Fruit fly (Drosophila melanogaster) whole organism, embryonic: ENCODE measurements around the gene Ptpmeg2.

Source experiments
- Atf-2 ChIP-seq: fragments of 200-800 bp; sonication (Bioruptor generic); optimal IDR thresholded peaks from 2 replicates; lab custom pipeline; 2016; ENCODE audit warnings: missing biosample characterization, missing genetic modification characterization
- Bdp1 ChIP-seq: fragments of 200-800 bp; sonication (Bioruptor generic); optimal IDR thresholded peaks from 3 replicates; lab custom pipeline; 2016; ENCODE audit warnings: missing biosample characterization, missing genetic modification characterization
- CG12104 ChIP-seq: fragments of 200-800 bp; sonication (Bioruptor generic); optimal IDR thresholded peaks from 3 replicates; lab custom pipeline; 2016; ENCODE audit warnings: missing biosample characterization, missing genetic modification characterization
- CG12744 ChIP-seq: fragments of 200-800 bp; sonication (Bioruptor generic); optimal IDR thresholded peaks from 2 replicates; lab custom pipeline; 2016; ENCODE audit warnings: missing biosample characterization, missing genetic modification characterization
- CG15011 ChIP-seq: fragments of 200-800 bp; sonication (Bioruptor generic); optimal IDR thresholded peaks from 3 replicates; lab custom pipeline; 2018; ENCODE audit warnings: missing biosample characterization, mild to moderate bottlenecking, missing genetic modification characterization
- CG15269 ChIP-seq: fragments of 200-800 bp; sonication (Bioruptor generic); optimal IDR thresholded peaks from 2 replicates; lab custom pipeline; 2018; ENCODE audit warnings: missing biosample characterization, mild to moderate bottlenecking, missing genetic modification characterization, moderate library complexity
- CG17186 ChIP-seq: fragments of 200-800 bp; sonication (Bioruptor generic); optimal IDR thresholded peaks from 3 replicates; lab custom pipeline; 2017; ENCODE audit warnings: missing biosample characterization, missing genetic modification reagents, missing genetic modification characterization
- CG2129 ChIP-seq: fragments of 200-800 bp; sonication (Bioruptor generic); IDR thresholded peaks from 2 replicates; pipeline ENCODE4 v1.3.6; 2022; ENCODE audit warnings: missing biosample characterization, missing genetic modification characterization; ENCODE audit not compliant: partially characterized antibody
- CG30431 ChIP-seq: fragments of 200-800 bp; sonication (Bioruptor generic); optimal IDR thresholded peaks from 2 replicates; lab custom pipeline; 2017; ENCODE audit warnings: missing biosample characterization, missing genetic modification characterization
- CG32767 ChIP-seq: fragments of 200-800 bp; sonication (Bioruptor generic); IDR thresholded peaks from 2 replicates; pipeline ENCODE4 v1.3.6; 2022; ENCODE audit warnings: missing biosample characterization, missing genetic modification characterization
- CG34224 ChIP-seq: fragments of 200-800 bp; sonication (Bioruptor generic); IDR thresholded peaks from 3 replicates; pipeline ENCODE4 v1.3.6; 2022; ENCODE audit warnings: missing biosample characterization, missing genetic modification characterization; ENCODE audit not compliant: partially characterized antibody
- CG34422 ChIP-seq: fragments of 200-800 bp; sonication (Bioruptor generic); IDR thresholded peaks from 3 replicates; pipeline ENCODE4 v1.3.6; 2022; ENCODE audit warnings: missing biosample characterization, missing genetic modification characterization
- CG6854 ChIP-seq: fragments of 200-800 bp; sonication (Bioruptor generic); optimal IDR thresholded peaks from 3 replicates; lab custom pipeline; 2017; ENCODE audit warnings: missing biosample characterization, mild to moderate bottlenecking, missing genetic modification characterization
- CG7271 ChIP-seq: fragments of 200-800 bp; sonication (Bioruptor generic); optimal IDR thresholded peaks from 2 replicates; lab custom pipeline; 2018; ENCODE audit warnings: missing biosample characterization, mild to moderate bottlenecking, missing genetic modification characterization, moderate library complexity
- CG7556 ChIP-seq: fragments of 200-800 bp; sonication (Bioruptor generic); optimal IDR thresholded peaks from 2 replicates; lab custom pipeline; 2017; ENCODE audit warnings: missing biosample characterization, mild to moderate bottlenecking, missing genetic modification characterization
- CG9215 ChIP-seq: fragments of 200-800 bp; sonication (Bioruptor generic); IDR thresholded peaks from 2 replicates; pipeline ENCODE4 v1.3.6; 2022; ENCODE audit warnings: missing biosample characterization, missing genetic modification characterization
- CG9876 ChIP-seq: fragments of 200-800 bp; sonication (Bioruptor generic); optimal IDR thresholded peaks from 2 replicates; lab custom pipeline; 2016; ENCODE audit warnings: missing biosample characterization, missing genetic modification characterization
- Deaf1 ChIP-seq: fragments of 200-800 bp; optimal IDR thresholded peaks from 3 replicates; lab custom pipeline; 2019; ENCODE audit warnings: missing biosample characterization, mild to moderate bottlenecking, missing genetic modification characterization, moderate library complexity
- Doc3 ChIP-seq: fragments of 200-800 bp; sonication (Bioruptor generic); IDR thresholded peaks from 3 replicates; pipeline ENCODE4 v1.3.6; 2022; ENCODE audit warnings: missing biosample characterization, missing genetic modification characterization; ENCODE audit not compliant: partially characterized antibody
- Gsc ChIP-seq: fragments of 200-800 bp; sonication (Bioruptor generic); IDR thresholded peaks from 2 replicates; pipeline ENCODE4 v1.3.6; 2022; ENCODE audit warnings: missing biosample characterization, missing genetic modification characterization
- HLH54F ChIP-seq: fragments of 200-800 bp; sonication (Bioruptor generic); optimal IDR thresholded peaks from 3 replicates; lab custom pipeline; 2016; ENCODE audit warnings: missing biosample characterization, missing genetic modification characterization
- Hey ChIP-seq: fragments of 200-800 bp; sonication (Bioruptor generic); optimal IDR thresholded peaks from 3 replicates; lab custom pipeline; 2018; ENCODE audit warnings: missing biosample characterization, mild to moderate bottlenecking, missing genetic modification characterization
- Hmr ChIP-seq: fragments of 200-800 bp; sonication (Bioruptor generic); optimal IDR thresholded peaks from 3 replicates; lab custom pipeline; 2017; ENCODE audit warnings: mild to moderate bottlenecking, missing biosample characterization, missing genetic modification reagents, missing genetic modification characterization
- Hsf ChIP-seq: fragments of 200-800 bp; sonication (Bioruptor generic); optimal IDR thresholded peaks from 3 replicates; lab custom pipeline; 2016; ENCODE audit warnings: missing biosample characterization, missing genetic modification characterization
- Taf1 ChIP-seq: fragments of 200-800 bp; sonication (Bioruptor generic); IDR thresholded peaks from 2 replicates; pipeline ENCODE4 v1.3.6; 2022; ENCODE audit warnings: missing biosample characterization, missing genetic modification characterization
- Xbp1 ChIP-seq: fragments of 200-800 bp; sonication (Bioruptor generic); optimal IDR thresholded peaks from 3 replicates; lab custom pipeline; 2016; ENCODE audit warnings: missing biosample characterization, mild to moderate bottlenecking, missing genetic modification characterization
- YL-1 ChIP-seq: fragments of 200-800 bp; sonication (Bioruptor generic); optimal IDR thresholded peaks from 3 replicates; lab custom pipeline; 2017; ENCODE audit warnings: missing biosample characterization, mild to moderate bottlenecking, missing genetic modification characterization
- az2 ChIP-seq: fragments of 200-800 bp; sonication (Bioruptor generic); optimal IDR thresholded peaks from 3 replicates; lab custom pipeline; 2016; ENCODE audit warnings: missing biosample characterization, missing genetic modification characterization
- bbx ChIP-seq: fragments of 200-800 bp; sonication (Bioruptor generic); IDR thresholded peaks from 2 replicates; pipeline ENCODE4 v1.3.6; 2022; ENCODE audit warnings: missing biosample characterization, missing genetic modification characterization; ENCODE audit not compliant: partially characterized antibody
- cad ChIP-seq: fragments of >200 bp; optimal IDR thresholded peaks from 2 replicates; lab custom pipeline; 2017; ENCODE audit warnings: missing biosample characterization, missing genetic modification characterization
- crc ChIP-seq: fragments of 200-800 bp; sonication (Bioruptor generic); optimal IDR thresholded peaks from 2 replicates; lab custom pipeline; 2016; ENCODE audit warnings: missing biosample characterization, missing genetic modification characterization
- da ChIP-seq: fragments of 200-800 bp; sonication (Bioruptor generic); optimal IDR thresholded peaks from 2 replicates; lab custom pipeline; 2016; ENCODE audit warnings: missing biosample characterization, missing genetic modification characterization
- exex ChIP-seq: fragments of 200-800 bp; sonication (Bioruptor generic); optimal IDR thresholded peaks from 4 replicates; lab custom pipeline; 2018; ENCODE audit warnings: missing biosample characterization, mild to moderate bottlenecking, missing genetic modification characterization, moderate library complexity
- gem ChIP-seq: fragments of 200-800 bp; sonication (Bioruptor generic); optimal IDR thresholded peaks from 2 replicates; lab custom pipeline; 2019; ENCODE audit warnings: missing biosample characterization, mild to moderate bottlenecking, missing genetic modification characterization, moderate library complexity
- grn ChIP-seq: fragments of 200-800 bp; sonication (Bioruptor generic); optimal IDR thresholded peaks from 3 replicates; lab custom pipeline; 2017; ENCODE audit warnings: missing biosample characterization, missing genetic modification characterization
- jigr1 ChIP-seq: fragments of 200-800 bp; sonication (Bioruptor generic); IDR thresholded peaks from 3 replicates; pipeline ENCODE4 v1.3.6; 2022; ENCODE audit warnings: missing biosample characterization, missing genetic modification characterization
- mam ChIP-seq: fragments of 200-800 bp; sonication (Bioruptor generic); optimal IDR thresholded peaks from 3 replicates; lab custom pipeline; 2016; ENCODE audit warnings: missing biosample characterization, missing genetic modification characterization
- nerfin-1 ChIP-seq: fragments of 200-800 bp; sonication (Bioruptor generic); optimal IDR thresholded peaks from 3 replicates; lab custom pipeline; 2019; ENCODE audit warnings: missing biosample characterization, mild to moderate bottlenecking, missing genetic modification characterization, moderate library complexity
- onecut ChIP-seq: fragments of 200-800 bp; sonication (Bioruptor generic); IDR thresholded peaks from 2 replicates; pipeline ENCODE4 v1.3.6; 2022; ENCODE audit warnings: missing biosample characterization, missing genetic modification characterization
- p53 ChIP-seq: fragments of 200-800 bp; sonication (Bioruptor generic); optimal IDR thresholded peaks from 2 replicates; lab custom pipeline; 2016; ENCODE audit warnings: missing biosample characterization, missing genetic modification characterization
- pnt ChIP-seq: fragments of 200-800 bp; sonication (Bioruptor generic); optimal IDR thresholded peaks from 3 replicates; lab custom pipeline; 2016; ENCODE audit warnings: missing biosample characterization, missing genetic modification characterization
- ranshi ChIP-seq: fragments of 200-800 bp; sonication (Bioruptor generic); IDR thresholded peaks from 2 replicates; pipeline ENCODE4 v1.3.6; 2022; ENCODE audit warnings: missing biosample characterization, missing genetic modification characterization
- sens ChIP-seq: fragments of 200-800 bp; sonication (Bioruptor generic); peaks from one replicate; lab custom pipeline; 2016; ENCODE audit warnings: missing biosample characterization, missing genetic modification characterization
- sima ChIP-seq: fragments of 200-800 bp; sonication (Bioruptor generic); optimal IDR thresholded peaks from 2 replicates; lab custom pipeline; 2016; ENCODE audit warnings: missing biosample characterization, missing genetic modification characterization
- sna ChIP-seq: fragments of 200-800 bp; sonication (Bioruptor generic); IDR thresholded peaks from 2 replicates; pipeline ENCODE4 v1.3.6; 2022; ENCODE audit warnings: missing biosample characterization, missing genetic modification characterization; ENCODE audit not compliant: partially characterized antibody
- ssp ChIP-seq: fragments of 200-800 bp; sonication (Bioruptor generic); IDR thresholded peaks from 2 replicates; pipeline ENCODE4 v1.3.6; 2022; ENCODE audit warnings: missing biosample characterization, missing genetic modification characterization
- tap ChIP-seq: fragments of 200-800 bp; optimal IDR thresholded peaks from 3 replicates; lab custom pipeline; 2019; ENCODE audit warnings: missing biosample characterization, mild to moderate bottlenecking, missing genetic modification characterization, moderate library complexity
- tin ChIP-seq: fragments of 200-800 bp; sonication (Bioruptor generic); optimal IDR thresholded peaks from 3 replicates; lab custom pipeline; 2016; ENCODE audit warnings: missing biosample characterization, missing genetic modification characterization
- twi ChIP-seq: fragments of 200-800 bp; optimal IDR thresholded peaks from 2 replicates; lab custom pipeline; 2019; ENCODE audit warnings: missing biosample characterization, mild to moderate bottlenecking, missing genetic modification characterization, moderate library complexity
- unpg ChIP-seq: fragments of 200-800 bp; sonication (Bioruptor generic); optimal IDR thresholded peaks from 3 replicates; lab custom pipeline; 2018; ENCODE audit warnings: missing biosample characterization, mild to moderate bottlenecking, missing genetic modification characterization, moderate library complexity

The Ptpmeg2 gene

dm6 chrX:9585359-9586002 lies 73.5 kb downstream of the Ptpmeg2 start, which contains the start of gene Hex-A (continued):
- TF ChIP-seq grn (GFP tag; lab: Kevin White, UChicago) = peak; percentile 80
- TF ChIP-seq Doc3 (GFP tag; lab: Robert Waterston, UW) = no peak
- peak; percentile 94 for TF ChIP-seq exex (tag; lab: Kevin White, UChicago)
- peak; percentile 76 for TF ChIP-seq CG9876 (GFP tag; lab: Kevin White, UChicago)
- peak; percentile 58 for TF ChIP-seq bbx (GFP tag; lab: Robert Waterston, UW)
- peak; percentile 99 for TF ChIP-seq CG15011
- TF ChIP-seq YL-1 = peak; percentile 84
- TF ChIP-seq ranshi (GFP tag; lab: Robert Waterston, UW) = peak; percentile 84
- TF ChIP-seq CG34422 (GFP tag; lab: Robert Waterston, UW) = peak; percentile 86
- no peak for TF ChIP-seq CG2129 (GFP tag; lab: Robert Waterston, UW)
- peak; percentile 99 for TF ChIP-seq sens (GFP tag; lab: Kevin White, UChicago)
- TF ChIP-seq sna (GFP tag; lab: Robert Waterston, UW) = peak; percentile 47
- TF ChIP-seq CG6854 (GFP tag; lab: Kevin White, UChicago) = peak; percentile 99
- peak; percentile 92 for TF ChIP-seq tin (GFP tag; lab: Kevin White, UChicago)
- TF ChIP-seq twi (tag; lab: Kevin White, UChicago) = peak; percentile 95
- peak; percentile 92 for TF ChIP-seq mam
- peak; percentile 84 for TF ChIP-seq CG30431
- TF ChIP-seq Hmr (GFP tag; lab: Kevin White, UChicago) = peak; percentile 99
- peak; percentile 93 for TF ChIP-seq CG32767 (GFP tag; lab: Robert Waterston, UW)
- TF ChIP-seq Atf-2 = peak; percentile 91
- TF ChIP-seq Hsf (GFP tag; lab: Kevin White, UChicago) = peak; percentile 96
- peak; percentile 96 for TF ChIP-seq CG12744 (GFP tag; lab: Kevin White, UChicago)
- peak; percentile 77 for TF ChIP-seq p53
- TF ChIP-seq gem = peak; percentile 99
- TF ChIP-seq Gsc (GFP tag; lab: Robert Waterston, UW) = peak; percentile 24; the same call in 1 of the 2 replicates
- TF ChIP-seq nerfin-1 (tag; lab: Kevin White, UChicago) = peak; percentile 97
- TF ChIP-seq CG12104 = peak; percentile 96
- peak; percentile 79 for TF ChIP-seq CG9215
- peak; percentile 99 for TF ChIP-seq CG7556 (GFP tag; lab: Kevin White, UChicago)
- no peak for TF ChIP-seq cad (GFP tag; lab: Kevin White, UChicago)
- peak; percentile 98 for TF ChIP-seq unpg (GFP tag; lab: Kevin White, UChicago)
- TF ChIP-seq CG34224 = peak; percentile 60
- peak; percentile 92 for TF ChIP-seq Xbp1 (GFP tag; lab: Kevin White, UChicago)
- peak; percentile 80 for TF ChIP-seq da (GFP tag; lab: Kevin White, UChicago)
- peak; percentile 67; the same call in 2 of the 3 replicates for TF ChIP-seq jigr1 (GFP tag; lab: Robert Waterston, UW)
- peak; percentile 98 for TF ChIP-seq CG15269 (tag; lab: Kevin White, UChicago)
- TF ChIP-seq crc (GFP tag; lab: Kevin White, UChicago) = peak; percentile 93
- peak; percentile 75 for TF ChIP-seq CG17186 (GFP tag; lab: Kevin White, UChicago)
- TF ChIP-seq Taf1 (GFP tag; lab: Robert Waterston, UW) = peak; percentile 92
- peak; percentile 93 for TF ChIP-seq Hey (tag; lab: Kevin White, UChicago)
- TF ChIP-seq HLH54F (GFP tag; lab: Kevin White, UChicago) = peak; percentile 94
- TF ChIP-seq ssp (GFP tag; lab: Robert Waterston, UW) = peak; percentile 70
- peak; percentile 82 for TF ChIP-seq Bdp1 (GFP tag; lab: Kevin White, UChicago)
- TF ChIP-seq Deaf1 (tag; lab: Kevin White, UChicago) = peak; percentile 84
- TF ChIP-seq pnt (GFP tag; lab: Kevin White, UChicago) = peak; percentile 82
- TF ChIP-seq tap (tag; lab: Kevin White, UChicago) = peak; percentile 96
- TF ChIP-seq onecut (GFP tag; lab: Robert Waterston, UW) = peak; percentile 94
- TF ChIP-seq az2 = peak; percentile 91
- TF ChIP-seq sima (GFP tag; lab: Kevin White, UChicago) = peak; percentile 91
- peak; percentile 67 for TF ChIP-seq CG7271 (tag; lab: Kevin White, UChicago)
